Fruit fly (Drosophila melanogaster) Kc167 (cell line): ENCODE results near the gene CG33189.

Source experiments
- Sin3A ChIP-seq: fragments of >200 bp; optimal IDR thresholded peaks from 2 replicates; lab custom pipeline; 2018; ENCODE audit warnings: missing external identifiers
- ttk ChIP-seq: sonication (Bioruptor generic); optimal IDR thresholded peaks from 2 replicates; lab custom pipeline; 2017; ENCODE audit warnings: missing external identifiers

dm6 chr3R:8798332-8798731 lies 17.7 kb upstream of the CG33189 start:
- TF ChIP-seq Sin3A (lab: Kevin White, UChicago): no peak
- no peak for TF ChIP-seq ttk (lab: Kevin White, UChicago)
